Worm (Caenorhabditis elegans): Measurements from ENCODE around the gene ccch-5.

- TF ChIP-seq fos-1 (tag; optimal IDR thresholded peaks at IDR 0.05) (no peak), nhr-76 (tag; optimal IDR thresholded peaks at IDR 0.05) (no peak), elt-1 (tag; optimal IDR thresholded peaks at IDR 0.05) (no peak), ceh-9 (tag; optimal IDR thresholded peaks at IDR 0.05) (no peak), nhr-77 (tag; optimal IDR thresholded peaks at IDR 0.05) (no peak), aly-2 (tag; optimal IDR thresholded peaks at IDR 0.05) (no peak), ceh-82 (tag; optimal IDR thresholded peaks at IDR 0.05) (no peak), sea-2 (GFP tag; optimal IDR thresholded peaks at IDR 0.05) (no peak), elt-3 (tag; optimal IDR thresholded peaks at IDR 0.05) (no peak), pqm-1 (tag; optimal IDR thresholded peaks at IDR 0.05) (no peak), fkh-10 (GFP tag; optimal IDR thresholded peaks at IDR 0.05) (no peak), nhr-11 (tag; optimal IDR thresholded peaks at IDR 0.05) (no peak), ztf-11 (tag; optimal IDR thresholded peaks at IDR 0.05) (no peak)
These were observed 17.6 kb downstream of the ccch-5 start, which contains the start of gene Y57G11C.1144 for ce11 chrIV:14937017-14937416.

Measured in whole organism, L3 larva.